Worm (Caenorhabditis elegans): Measurements from ENCODE around the gene F17H10.2.

- TF ChIP-seq dmd-4 (tag; optimal IDR thresholded peaks at IDR 0.05; ENCODE audit: borderline replicate concordance): no peak
- no peak for TF ChIP-seq ceh-24 (tag; optimal IDR thresholded peaks at IDR 0.05)
- no peak for TF ChIP-seq lin-11 (tag; optimal IDR thresholded peaks at IDR 0.05)
- TF ChIP-seq hlh-15 (tag; optimal IDR thresholded peaks at IDR 0.05): no peak
- TF ChIP-seq ama-1 (optimal IDR thresholded peaks at IDR 0.05): no peak
- TF ChIP-seq hlh-30 (tag; optimal IDR thresholded peaks at IDR 0.05; ENCODE audit: insufficient read depth): no peak
- no peak for TF ChIP-seq pqm-1 (tag; optimal IDR thresholded peaks at IDR 0.05)
- no peak for TF ChIP-seq ceh-31 (tag; optimal IDR thresholded peaks at IDR 0.05)
- no peak for TF ChIP-seq fkh-10 (GFP tag; optimal IDR thresholded peaks at IDR 0.05)
- no peak for TF ChIP-seq mec-3 (tag; optimal IDR thresholded peaks at IDR 0.05; ENCODE audit: borderline replicate concordance)
Observed at ce11 chrX:13110004-13110403, 3.6 kb upstream of the F17H10.2 start.

All from whole organism, late embryonic.